Worm (Caenorhabditis elegans) whole organism, L3 larva: ENCODE data around the gene srt-18.
A peak's percentile ranks its signal among the peaks of the same experiment; 100 is the strongest.

ENCODE experiments used
- R02D3.7 ChIP-seq: fragments of 150-350 bp; optimal IDR thresholded peaks from 2 replicates; lab custom pipeline; 2014; ENCODE audit warnings: missing biosample characterization, missing genetic modification characterization
- ZK546.5 ChIP-seq: sonication (generic microtip); optimal IDR thresholded peaks from 2 replicates; lab custom pipeline; 2017; ENCODE audit warnings: missing biosample characterization, missing genetic modification characterization
- ceh-28 ChIP-seq: fragments of 150-350 bp; optimal IDR thresholded peaks from 2 replicates; lab custom pipeline; 2014; ENCODE audit warnings: missing biosample characterization, missing genetic modification reagents, missing genetic modification characterization
- ceh-9 ChIP-seq: sonication (generic microtip); optimal IDR thresholded peaks from 2 replicates; lab custom pipeline; 2018; ENCODE audit warnings: missing biosample characterization, missing genetic modification characterization
- daf-12 ChIP-seq: fragments of 150-350 bp; optimal IDR thresholded peaks from 2 replicates; lab custom pipeline; 2014; ENCODE audit warnings: missing biosample characterization, missing genetic modification reagents, missing genetic modification characterization
- egl-5 ChIP-seq: fragments of 150-350 bp; optimal IDR thresholded peaks from 2 replicates; lab custom pipeline; 2017; ENCODE audit warnings: missing biosample characterization, missing genetic modification reagents, missing genetic modification characterization, inconsistent platforms
- elt-1 ChIP-seq: fragments of 150-350 bp; optimal IDR thresholded peaks from 2 replicates; lab custom pipeline; 2014; ENCODE audit warnings: missing biosample characterization, missing genetic modification characterization
- elt-2 ChIP-seq: sonication (generic microtip); optimal IDR thresholded peaks from 2 replicates; lab custom pipeline; 2016; ENCODE audit warnings: missing genetic modification reagents, mild to moderate bottlenecking, missing genetic modification characterization, missing compliant biosample characterization
- elt-3 ChIP-seq, 3 experiments: fragments of 150-350 bp in 1 of 3; sonication (generic microtip) in 2 of 3; optimal IDR thresholded peaks; 2 replicates in 2 of 3; 4 replicates in 1 of 3; lab custom pipeline; 2014 to 2017; ENCODE audit warnings: missing biosample characterization in 3 of 3, missing genetic modification characterization in 3 of 3
- eor-1 ChIP-seq, 2 experiments: fragments of 150-350 bp; optimal IDR thresholded peaks; 2 replicates each; lab custom pipeline; 2014 to 2018; ENCODE audit warnings: missing biosample characterization in 2 of 2, missing genetic modification characterization in 2 of 2
- fkh-10 ChIP-seq: sonication (generic microtip); optimal IDR thresholded peaks from 2 replicates; lab custom pipeline; 2017; ENCODE audit warnings: missing biosample characterization, missing genetic modification reagents, missing genetic modification characterization
- hmg-11 ChIP-seq: sonication (generic microtip); optimal IDR thresholded peaks from 2 replicates; lab custom pipeline; 2016; ENCODE audit warnings: missing genetic modification characterization, missing compliant biosample characterization
- jun-1 ChIP-seq: fragments of 150-350 bp; optimal IDR thresholded peaks from 2 replicates; lab custom pipeline; 2014; ENCODE audit warnings: missing biosample characterization, missing genetic modification reagents, missing genetic modification characterization
- lin-15B ChIP-seq: fragments of 150-350 bp; optimal IDR thresholded peaks from 2 replicates; lab custom pipeline; 2014; ENCODE audit warnings: missing biosample characterization, missing genetic modification characterization
- lin-39 ChIP-seq: fragments of 150-350 bp; optimal IDR thresholded peaks from 2 replicates; lab custom pipeline; 2018; ENCODE audit warnings: missing biosample characterization, missing genetic modification reagents, missing genetic modification characterization
- lsy-12 ChIP-seq: sonication (generic microtip); optimal IDR thresholded peaks from 2 replicates; lab custom pipeline; 2016; ENCODE audit warnings: mild to moderate bottlenecking, missing genetic modification characterization, missing compliant biosample characterization
- mdl-1 ChIP-seq: fragments of 150-350 bp; optimal IDR thresholded peaks from 2 replicates; lab custom pipeline; 2014; ENCODE audit warnings: missing biosample characterization, missing genetic modification characterization
- mml-1 ChIP-seq: fragments of 150-350 bp; sonication (generic microtip); optimal IDR thresholded peaks from 3 replicates; lab custom pipeline; 2014; ENCODE audit warnings: missing biosample characterization, missing genetic modification characterization
- nhr-23 ChIP-seq: fragments of 150-350 bp; optimal IDR thresholded peaks from 2 replicates; lab custom pipeline; 2014; ENCODE audit warnings: missing biosample characterization, missing genetic modification reagents, missing genetic modification characterization
- nhr-237 ChIP-seq: fragments of 150-350 bp; optimal IDR thresholded peaks from 2 replicates; lab custom pipeline; 2014; ENCODE audit warnings: missing biosample characterization, missing genetic modification characterization
- nhr-25 ChIP-seq: sonication (generic microtip); optimal IDR thresholded peaks from 2 replicates; lab custom pipeline; 2017; ENCODE audit warnings: missing biosample characterization, missing genetic modification characterization
- nhr-28 ChIP-seq: fragments of 150-350 bp; optimal IDR thresholded peaks from 2 replicates; lab custom pipeline; 2014; ENCODE audit warnings: missing biosample characterization, missing genetic modification characterization
- nhr-43 ChIP-seq: sonication (generic microtip); optimal IDR thresholded peaks from 2 replicates; lab custom pipeline; 2016; ENCODE audit warnings: mild to moderate bottlenecking, missing genetic modification characterization, missing compliant biosample characterization; ENCODE audit not compliant: poor library complexity, severe bottlenecking
- nhr-67 ChIP-seq: fragments of 150-350 bp; optimal IDR thresholded peaks from 2 replicates; lab custom pipeline; 2014; ENCODE audit warnings: missing biosample characterization, missing genetic modification characterization
- nhr-77 ChIP-seq: fragments of 150-350 bp; optimal IDR thresholded peaks from 2 replicates; lab custom pipeline; 2014; ENCODE audit warnings: missing biosample characterization, missing genetic modification characterization
- pha-4 ChIP-seq: fragments of 150-350 bp; optimal IDR thresholded peaks from 2 replicates; lab custom pipeline; 2014; ENCODE audit warnings: missing biosample characterization, missing genetic modification reagents, missing genetic modification characterization
- pqm-1 ChIP-seq: fragments of 150-350 bp; optimal IDR thresholded peaks from 2 replicates; lab custom pipeline; 2017; ENCODE audit warnings: missing biosample characterization, missing genetic modification characterization, inconsistent platforms
- snpc-4 ChIP-seq: fragments of 150-350 bp; optimal IDR thresholded peaks from 2 replicates; lab custom pipeline; 2014; ENCODE audit warnings: missing biosample characterization, missing genetic modification characterization
- tbx-2 ChIP-seq: sonication (generic microtip); optimal IDR thresholded peaks from 2 replicates; lab custom pipeline; 2016; ENCODE audit warnings: mild to moderate bottlenecking, missing genetic modification characterization, missing compliant biosample characterization
- unc-39 ChIP-seq: sonication (generic microtip); optimal IDR thresholded peaks from 4 replicates; lab custom pipeline; 2017; ENCODE audit warnings: missing biosample characterization, missing genetic modification characterization
- zag-1 ChIP-seq: fragments of 150-350 bp; optimal IDR thresholded peaks from 2 replicates; lab custom pipeline; 2014; ENCODE audit warnings: missing biosample characterization, missing genetic modification characterization
- ztf-4 ChIP-seq: fragments of 150-350 bp; optimal IDR thresholded peaks from 2 replicates; lab custom pipeline; 2014; ENCODE audit warnings: missing biosample characterization, missing genetic modification characterization

The srt-18 gene

ce11 chrV:8990194-8990649 lies 25.2 kb downstream of the srt-18 start, which contains the start of gene F59E11.7:
F59E11.7 (plus strand) TSS chrV:8990244.
- TF ChIP-seq hmg-11 (tag; lab: Kevin White, UChicago) (no peak), nhr-25 (tag; lab: Kevin White, UChicago) (peak; percentile 40)

ce11 chrV:8988104-8988503 lies 27.3 kb downstream of the srt-18 start, which contains the start of gene str-87:
str-87 (minus strand) TSS chrV:8988204.
- TF ChIP-seq pha-4 (tag; lab: Kevin White, UChicago) (no peak), tbx-2 (tag; lab: Kevin White, UChicago) (no peak), jun-1 (tag; lab: Kevin White, UChicago) (no peak), elt-2 (no peak), nhr-28 (tag; lab: Kevin White, UChicago) (no peak), pqm-1 (tag; lab: Kevin White, UChicago) (no peak), mml-1 (tag; lab: Kevin White, UChicago) (no peak), nhr-67 (no peak), eor-1 (tag; optimal IDR thresholded peaks at IDR 0.05; lab: Kevin White, UChicago) (no peak), elt-3 (tag; optimal IDR thresholded peaks at IDR 0.05; lab: Kevin White, UChicago) (no peak), elt-1 (no peak), mdl-1 (tag; lab: Kevin White, UChicago) (no peak), ceh-28 (tag; lab: Kevin White, UChicago) (no peak)

ce11 chrV:8985740-8986139 lies 29.7 kb downstream of the srt-18 start, which contains the start of gene str-85:
str-85 (minus strand) TSS chrV:8985840.
- TF ChIP-seq nhr-28 (tag; lab: Kevin White, UChicago) (no peak), nhr-23 (no peak), jun-1 (tag; lab: Kevin White, UChicago) (no peak), daf-12 (tag; lab: Kevin White, UChicago) (no peak), fkh-10 (GFP tag; lab: Kevin White, UChicago) (no peak), nhr-77 (tag; lab: Kevin White, UChicago) (no peak), R02D3.7 (tag; lab: Kevin White, UChicago) (no peak), egl-5 (tag; lab: Kevin White, UChicago) (no peak), hmg-11 (tag; lab: Kevin White, UChicago) (no peak), snpc-4 (tag; lab: Kevin White, UChicago) (no peak), eor-1 (tag; optimal IDR thresholded peaks at IDR 0.05; lab: Kevin White, UChicago) (no peak), ceh-9 (tag; lab: Kevin White, UChicago) (no peak), lsy-12 (tag; lab: Kevin White, UChicago) (no peak), zag-1 (no peak), nhr-43 (no peak), ZK546.5 (tag; lab: Kevin White, UChicago) (no peak), mdl-1 (tag; lab: Kevin White, UChicago) (no peak)

ce11 chrV:8984783-8985182 lies 30.7 kb downstream of the srt-18 start:
- no peak for TF ChIP-seq nhr-77 (tag; lab: Kevin White, UChicago)
- TF ChIP-seq snpc-4 (tag; lab: Kevin White, UChicago), result no peak
- TF ChIP-seq unc-39 (tag; lab: Kevin White, UChicago), result no peak
- no peak for TF ChIP-seq hmg-11 (tag; lab: Kevin White, UChicago)
- TF ChIP-seq nhr-237 (tag; lab: Kevin White, UChicago), result no peak

- TF ChIP-seq lin-15B (tag; lab: Kevin White, UChicago), result no peak
- TF ChIP-seq mml-1 (tag; lab: Kevin White, UChicago), result no peak
- no peak for TF ChIP-seq lin-39
- TF ChIP-seq jun-1 (tag; lab: Kevin White, UChicago), result no peak
- TF ChIP-seq tbx-2 (tag; lab: Kevin White, UChicago), result no peak
- no peak for TF ChIP-seq ztf-4 (tag; lab: Kevin White, UChicago)
- TF ChIP-seq, all 47 proteins: peak for 0
Measured at ce11 chrV:8983604-8984003, 31.8 kb downstream of the srt-18 start, which contains the start of gene str-86. str-86 (minus strand) TSS chrV:8983704.

ce11 chrV:8980845-8981244 lies 34.6 kb downstream of the srt-18 start, which contains the start of gene str-84:
str-84 (minus strand) TSS chrV:8980945.
- no peak for TF ChIP-seq zag-1
- TF ChIP-seq nhr-237 (tag; lab: Kevin White, UChicago), result no peak
- TF ChIP-seq fkh-10 (GFP tag; lab: Kevin White, UChicago), result no peak
- no peak for TF ChIP-seq nhr-25 (tag; lab: Kevin White, UChicago)
- no peak for TF ChIP-seq lin-39
- no peak for TF ChIP-seq hmg-11 (tag; lab: Kevin White, UChicago)
- TF ChIP-seq, all 47 proteins: peak for 0
